Worm (Caenorhabditis elegans) whole organism, midembryonic: ENCODE data around the gene H04D03.7.

Experiments
- T22C8.4 ChIP-seq: fragments of 200-800 bp; sonication (Bioruptor generic); IDR thresholded peaks from 2 replicates; pipeline ENCODE4 v1.3.6; 2022; ENCODE audit warnings: missing genetic modification characterization, missing compliant biosample characterization
- cog-1 ChIP-seq: sonication (generic microtip); optimal IDR thresholded peaks from 2 replicates; lab custom pipeline; 2016; ENCODE audit warnings: missing genetic modification characterization, missing compliant biosample characterization
- flt-1 ChIP-seq: fragments of 200-800 bp; sonication (Bioruptor generic); IDR thresholded peaks from 2 replicates; pipeline ENCODE4 v1.3.6; 2022; ENCODE audit warnings: missing genetic modification characterization, missing compliant biosample characterization
- klf-2 ChIP-seq: fragments of 200-800 bp; sonication (Bioruptor generic); conservative IDR thresholded peaks from 2 replicates; pipeline ENCODE4 v1.3.6; 2022; ENCODE audit warnings: missing genetic modification reagents, missing genetic modification characterization, missing compliant biosample characterization
- med-1 ChIP-seq: sonication (generic microtip); optimal IDR thresholded peaks from 2 replicates; lab custom pipeline; 2017; ENCODE audit warnings: missing genetic modification characterization, mild to moderate bottlenecking, missing compliant biosample characterization, antibody characterized with exemption, missing genetic modification reagents; ENCODE audit not compliant: insufficient read depth
- ref-1 ChIP-seq: fragments of 200-800 bp; sonication (Bioruptor generic); conservative IDR thresholded peaks from 2 replicates; pipeline ENCODE4 v1.3.6; 2022; ENCODE audit warnings: missing genetic modification reagents, missing genetic modification characterization, missing compliant biosample characterization
- tab-1 ChIP-seq: fragments of 200-800 bp; sonication (Bioruptor generic); IDR thresholded peaks from 2 replicates; pipeline ENCODE4 v1.3.6; 2022; ENCODE audit warnings: missing genetic modification characterization, missing compliant biosample characterization
- ztf-23 ChIP-seq: fragments of 200-800 bp; sonication (Bioruptor generic); IDR thresholded peaks from 2 replicates; pipeline ENCODE4 v1.3.6; 2022; ENCODE audit warnings: missing genetic modification reagents, missing genetic modification characterization, missing compliant biosample characterization
- ztf-29 ChIP-seq: fragments of 200-800 bp; sonication (Bioruptor generic); IDR thresholded peaks from 2 replicates; pipeline ENCODE4 v1.3.6; 2022; ENCODE audit warnings: missing genetic modification reagents, missing genetic modification characterization, missing compliant biosample characterization

Gene H04D03.7

DNA sequence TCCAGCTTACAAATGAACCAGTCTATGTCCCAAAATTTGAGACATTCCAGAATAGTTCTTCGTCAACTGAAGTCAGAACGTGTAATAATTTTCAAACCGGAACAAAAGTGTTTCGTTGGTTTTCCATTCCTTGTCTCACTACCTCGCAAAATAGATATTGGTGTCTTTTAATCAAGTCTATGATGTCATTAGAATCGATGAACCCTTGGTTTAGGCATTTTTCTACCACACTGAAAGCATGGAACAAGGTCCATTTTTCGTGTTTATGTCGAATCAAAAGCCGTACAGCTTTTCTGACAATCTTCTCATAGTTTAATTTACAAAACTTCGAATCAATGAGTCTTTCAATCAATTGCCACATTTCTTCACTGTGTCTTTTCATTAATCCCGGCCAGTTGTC lies at the start of gene H04D03.7:
H04D03.7 (minus strand) TSS at position 101 of the 400 bp plus-strand sequence.
- no peak for TF ChIP-seq med-1 (GFP tag; lab: Kevin White, UChicago)
- TF ChIP-seq klf-2 (GFP tag; lab: Robert Waterston, UW) = no peak
- no peak for TF ChIP-seq flt-1 (GFP tag; lab: Robert Waterston, UW)
- TF ChIP-seq tab-1 (GFP tag; lab: Robert Waterston, UW) = no peak
- TF ChIP-seq cog-1 = no peak
- no peak for TF ChIP-seq ref-1 (GFP tag; lab: Robert Waterston, UW)
- no peak for TF ChIP-seq ztf-29 (GFP tag; lab: Robert Waterston, UW)
- no peak for TF ChIP-seq T22C8.4 (GFP tag; lab: Robert Waterston, UW)
- TF ChIP-seq ztf-23 = no peak

ce11 chrIII:10488052-10488451 lies 41.4 kb upstream of the H04D03.7 start, which contains the start of gene ptr-25:
Gene ptr-25 (plus strand): TSS chrIII:10488124.
- TF ChIP-seq klf-2 (GFP tag; lab: Robert Waterston, UW) = no peak
- no peak for TF ChIP-seq flt-1 (GFP tag; lab: Robert Waterston, UW)
- TF ChIP-seq ref-1 (GFP tag; lab: Robert Waterston, UW) = no peak
- no peak for TF ChIP-seq ztf-23
- no peak for TF ChIP-seq tab-1 (GFP tag; lab: Robert Waterston, UW)
- no peak for TF ChIP-seq T22C8.4 (GFP tag; lab: Robert Waterston, UW)
- no peak for TF ChIP-seq med-1 (GFP tag; lab: Kevin White, UChicago)
- no peak for TF ChIP-seq ztf-29 (GFP tag; lab: Robert Waterston, UW)
- no peak for TF ChIP-seq cog-1

- TF ChIP-seq T22C8.4 (GFP tag; lab: Robert Waterston, UW) (no peak), ref-1 (GFP tag; lab: Robert Waterston, UW) (no peak), med-1 (GFP tag; lab: Kevin White, UChicago) (no peak), ztf-23 (no peak), ztf-29 (GFP tag; lab: Robert Waterston, UW) (no peak), tab-1 (GFP tag; lab: Robert Waterston, UW) (no peak), flt-1 (GFP tag; lab: Robert Waterston, UW) (no peak), cog-1 (no peak), klf-2 (GFP tag; lab: Robert Waterston, UW) (no peak)
Observed at ce11 chrIII:10486455-10486854, 39.8 kb upstream of the H04D03.7 start.

ce11 chrIII:10481988-10482387 lies 35.4 kb upstream of the H04D03.7 start, which contains the start of gene D2045.8:
Gene D2045.8 (plus strand): TSS chrIII:10482288.
- no peak for TF ChIP-seq cog-1
- no peak for TF ChIP-seq klf-2 (GFP tag; lab: Robert Waterston, UW)
- no peak for TF ChIP-seq ref-1 (GFP tag; lab: Robert Waterston, UW)
- TF ChIP-seq tab-1 (GFP tag; lab: Robert Waterston, UW) = no peak
- no peak for TF ChIP-seq ztf-23
- no peak for TF ChIP-seq ztf-29 (GFP tag; lab: Robert Waterston, UW)
- TF ChIP-seq flt-1 (GFP tag; lab: Robert Waterston, UW) = no peak
- TF ChIP-seq med-1 (GFP tag; lab: Kevin White, UChicago) = no peak
- no peak for TF ChIP-seq T22C8.4 (GFP tag; lab: Robert Waterston, UW)

DNA sequence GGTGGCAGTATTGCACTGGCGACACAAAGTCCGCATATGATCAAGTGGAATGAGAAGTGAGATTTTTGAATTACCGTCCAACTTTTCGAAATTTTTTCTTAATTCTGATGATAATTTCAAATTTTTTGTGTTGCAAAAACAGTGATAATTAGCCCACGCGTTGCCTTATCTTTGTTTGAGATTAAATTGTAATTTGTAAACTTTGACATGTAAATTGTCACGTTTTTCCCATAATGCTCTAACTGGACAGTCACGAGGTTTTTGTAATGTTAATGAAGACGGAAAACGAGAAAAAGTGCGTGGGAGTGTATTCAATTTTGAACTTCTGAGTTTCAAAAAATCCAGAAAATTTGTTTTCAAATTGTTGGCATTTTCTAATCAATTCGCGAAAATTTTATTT lies 34.9 kb upstream of the H04D03.7 start:
- TF ChIP-seq med-1 (GFP tag; lab: Kevin White, UChicago) (no peak), ref-1 (GFP tag; lab: Robert Waterston, UW) (no peak), ztf-29 (GFP tag; lab: Robert Waterston, UW) (no peak), cog-1 (no peak), tab-1 (GFP tag; lab: Robert Waterston, UW) (no peak), klf-2 (GFP tag; lab: Robert Waterston, UW) (no peak), flt-1 (GFP tag; lab: Robert Waterston, UW) (no peak), ztf-23 (no peak), T22C8.4 (GFP tag; lab: Robert Waterston, UW) (no peak)

DNA sequence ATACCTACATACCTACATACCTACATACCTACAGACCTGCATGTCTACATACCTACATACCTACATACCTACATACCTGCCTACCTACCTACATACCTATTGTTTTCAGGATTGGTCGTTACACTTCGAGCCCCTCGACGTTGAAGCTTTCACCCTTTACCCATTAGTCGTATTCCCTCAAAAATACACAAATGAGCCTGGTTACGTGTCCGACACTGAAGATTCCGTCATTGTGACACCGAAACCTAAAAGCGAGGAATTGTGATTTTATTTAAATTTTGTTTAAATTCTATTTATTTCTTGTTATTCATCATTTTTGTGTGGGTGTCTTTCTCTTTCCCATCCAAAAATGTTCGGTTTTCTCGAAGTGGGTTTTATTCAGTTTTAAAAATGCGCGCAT lies 32.5 kb upstream of the H04D03.7 start, which contains the start of gene D2045.7:
D2045.7 (plus strand) TSS at position 301 of the 400 bp plus-strand sequence.
- TF ChIP-seq ztf-29 (GFP tag; lab: Robert Waterston, UW) (no peak), flt-1 (GFP tag; lab: Robert Waterston, UW) (no peak), ref-1 (GFP tag; lab: Robert Waterston, UW) (no peak), med-1 (GFP tag; lab: Kevin White, UChicago) (no peak), tab-1 (GFP tag; lab: Robert Waterston, UW) (no peak), klf-2 (GFP tag; lab: Robert Waterston, UW) (no peak), cog-1 (no peak)

- TF ChIP-seq ztf-23 (no peak), klf-2 (GFP tag; lab: Robert Waterston, UW) (no peak), tab-1 (GFP tag; lab: Robert Waterston, UW) (no peak), ztf-29 (GFP tag; lab: Robert Waterston, UW) (no peak), cog-1 (no peak), med-1 (GFP tag; lab: Kevin White, UChicago) (no peak), flt-1 (GFP tag; lab: Robert Waterston, UW) (no peak), T22C8.4 (GFP tag; lab: Robert Waterston, UW) (no peak), ref-1 (GFP tag; lab: Robert Waterston, UW) (no peak)
Observed at ce11 chrIII:10474945-10475344, 28.3 kb upstream of the H04D03.7 start, which contains the start of gene D2045.9. Gene D2045.9 (plus strand): TSS chrIII:10475245.

DNA sequence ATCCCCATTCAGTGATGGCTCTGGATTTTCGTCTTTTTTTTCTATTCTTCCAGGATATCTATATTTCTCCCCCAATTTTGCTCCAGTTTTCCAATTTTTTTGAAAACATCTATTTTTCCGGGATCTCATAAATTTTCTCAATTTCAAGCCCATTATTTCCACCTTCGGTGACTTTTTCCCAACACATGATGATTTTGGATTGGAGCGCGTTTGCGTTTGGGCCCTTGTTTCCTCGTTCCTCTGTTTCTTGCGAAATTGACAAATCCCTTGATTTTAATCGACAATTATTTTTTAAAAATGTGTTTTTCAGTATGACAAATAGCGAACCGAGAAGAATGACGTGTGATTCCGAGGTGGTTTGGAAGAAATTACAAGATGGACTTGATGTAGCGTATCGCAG lies 24.3 kb upstream of the H04D03.7 start, which contains the start of gene cul-1:
cul-1 (plus strand) TSS at position 311 of the 400 bp plus-strand sequence.
- no peak for TF ChIP-seq klf-2 (GFP tag; lab: Robert Waterston, UW)
- no peak for TF ChIP-seq T22C8.4 (GFP tag; lab: Robert Waterston, UW)
- no peak for TF ChIP-seq ztf-29 (GFP tag; lab: Robert Waterston, UW)
- no peak for TF ChIP-seq cog-1
- TF ChIP-seq ref-1 (GFP tag; lab: Robert Waterston, UW) = no peak
- TF ChIP-seq flt-1 (GFP tag; lab: Robert Waterston, UW) = no peak
- TF ChIP-seq med-1 (GFP tag; lab: Kevin White, UChicago) = no peak
- no peak for TF ChIP-seq ztf-23
- no peak for TF ChIP-seq tab-1 (GFP tag; lab: Robert Waterston, UW)

ce11 chrIII:10469574-10470055 lies 23.0 kb upstream of the H04D03.7 start, which contains the start of gene D2045.5:
Gene D2045.5 (minus strand): TSS chrIII:10469624.
- no peak for TF ChIP-seq klf-2 (GFP tag; lab: Robert Waterston, UW)
- no peak for TF ChIP-seq med-1 (GFP tag; lab: Kevin White, UChicago)
- no peak for TF ChIP-seq ztf-23
- no peak for TF ChIP-seq ztf-29 (GFP tag; lab: Robert Waterston, UW)
- no peak for TF ChIP-seq T22C8.4 (GFP tag; lab: Robert Waterston, UW)
- TF ChIP-seq ref-1 (GFP tag; lab: Robert Waterston, UW) = no peak
- no peak for TF ChIP-seq flt-1 (GFP tag; lab: Robert Waterston, UW)
- TF ChIP-seq tab-1 (GFP tag; lab: Robert Waterston, UW) = no peak
- no peak for TF ChIP-seq cog-1
